Fruit fly (Drosophila melanogaster) whole organism, wandering third instar larva: ENCODE data around the gene SH3PX1.

Experiments
- Abd-B ChIP-seq: fragments of >200 bp; optimal IDR thresholded peaks from 2 replicates; lab custom pipeline; 2017; ENCODE audit warnings: missing biosample characterization, missing genetic modification characterization
- CG9705 ChIP-seq: fragments of 200-800 bp; sonication (Bioruptor generic); optimal IDR thresholded peaks from 2 replicates; lab custom pipeline; 2018; ENCODE audit warnings: missing biosample characterization, mild to moderate bottlenecking, missing genetic modification characterization
- CrebA ChIP-seq: fragments of 200-800 bp; sonication (Bioruptor generic); optimal IDR thresholded peaks from 2 replicates; lab custom pipeline; 2016; ENCODE audit warnings: missing biosample characterization, mild to moderate bottlenecking, missing genetic modification characterization, borderline replicate concordance
- Dif ChIP-seq: fragments of 200-275, 200-300 bp; sonication (Bioruptor generic); optimal IDR thresholded peaks from 2 replicates; lab custom pipeline; 2018; ENCODE audit warnings: missing biosample characterization, missing genetic modification characterization; ENCODE audit not compliant: partially characterized antibody
- HLH106 ChIP-seq: fragments of 200-800 bp; optimal IDR thresholded peaks from 3 replicates; lab custom pipeline; 2019; ENCODE audit warnings: missing biosample characterization, mild to moderate bottlenecking, missing genetic modification characterization, moderate library complexity
- Hr78 ChIP-seq: fragments of >200 bp; optimal IDR thresholded peaks from 2 replicates; lab custom pipeline; 2017; ENCODE audit warnings: missing biosample characterization, missing genetic modification characterization
- Hr83 ChIP-seq: fragments of 200-300 bp; sonication (Bioruptor generic); optimal IDR thresholded peaks from 2 replicates; lab custom pipeline; 2016; ENCODE audit warnings: missing biosample characterization, mild to moderate bottlenecking, missing genetic modification characterization, moderate library complexity; ENCODE audit not compliant: poor library complexity, severe bottlenecking
- Jra ChIP-seq: sonication (Bioruptor generic); optimal IDR thresholded peaks from 2 replicates; lab custom pipeline; 2016; ENCODE audit warnings: missing biosample characterization, missing genetic modification characterization
- Mio ChIP-seq: sonication (Bioruptor generic); optimal IDR thresholded peaks from 2 replicates; lab custom pipeline; 2016; ENCODE audit warnings: missing biosample characterization, missing genetic modification characterization
- Rel ChIP-seq, 2 experiments: fragments of 200-800 bp; sonication (Bioruptor generic) in 1 of 2; optimal IDR thresholded peaks; 2 replicates in 1 of 2; 3 replicates in 1 of 2; lab custom pipeline; 2016 to 2019; ENCODE audit warnings: mild to moderate bottlenecking in 2 of 2, missing biosample characterization in 2 of 2, missing genetic modification characterization in 2 of 2, moderate library complexity in 1 of 2
- Sp1 ChIP-seq: fragments of 200-800 bp; sonication (Bioruptor generic); optimal IDR thresholded peaks from 3 replicates; lab custom pipeline; 2019; ENCODE audit warnings: missing biosample characterization, mild to moderate bottlenecking, missing genetic modification characterization, moderate library complexity
- br ChIP-seq: fragments of 200-800 bp; sonication (Bioruptor generic); optimal IDR thresholded peaks from 2 replicates; lab custom pipeline; 2016; ENCODE audit warnings: missing biosample characterization, missing genetic modification characterization
- dl ChIP-seq, 2 experiments: fragments of 175-275, 200-275 bp in 1 of 2; fragments of 200-275 bp in 1 of 2; sonication (Bioruptor generic); optimal IDR thresholded peaks; lab custom pipeline; 2018; ENCODE audit warnings: mild to moderate bottlenecking in 2 of 2, missing biosample characterization in 2 of 2, missing genetic modification characterization in 2 of 2, moderate library complexity in 2 of 2; ENCODE audit not compliant: partially characterized antibody in 2 of 2, insufficient read depth in 1 of 2
- dmrt93B ChIP-seq: fragments of 200-800 bp; sonication (Bioruptor generic); optimal IDR thresholded peaks from 2 replicates; lab custom pipeline; 2018; ENCODE audit warnings: missing biosample characterization, mild to moderate bottlenecking, missing genetic modification characterization
- dsf ChIP-seq: sonication (Bioruptor generic); optimal IDR thresholded peaks from 2 replicates; lab custom pipeline; 2016; ENCODE audit warnings: missing biosample characterization, missing genetic modification characterization, borderline replicate concordance
- fru ChIP-seq: fragments of 200-800 bp; sonication (Bioruptor generic); optimal IDR thresholded peaks from 3 replicates; lab custom pipeline; 2016; ENCODE audit warnings: missing biosample characterization, mild to moderate bottlenecking, missing genetic modification characterization
- h ChIP-seq: fragments of 200-800 bp; sonication (Bioruptor generic); optimal IDR thresholded peaks from 3 replicates; lab custom pipeline; 2016; ENCODE audit warnings: missing biosample characterization, mild to moderate bottlenecking, missing genetic modification characterization
- jim ChIP-seq: fragments of 175-275, 200-325 bp; sonication (Bioruptor generic); optimal IDR thresholded peaks from 2 replicates; lab custom pipeline; 2016; ENCODE audit warnings: missing biosample characterization, mild to moderate bottlenecking, missing genetic modification characterization
- pan ChIP-seq: fragments of >200 bp; optimal IDR thresholded peaks from 2 replicates; lab custom pipeline; 2017
- sage ChIP-seq: fragments of 200-800 bp; sonication (Bioruptor generic); optimal IDR thresholded peaks from 2 replicates; lab custom pipeline; 2016; ENCODE audit warnings: missing biosample characterization, mild to moderate bottlenecking, missing genetic modification characterization
- sv ChIP-seq: fragments of 200-800 bp; sonication (Bioruptor generic); optimal IDR thresholded peaks from 3 replicates; lab custom pipeline; 2016; ENCODE audit warnings: missing biosample characterization, missing genetic modification characterization
- usp ChIP-seq: fragments of >200 bp; optimal IDR thresholded peaks from 2 replicates; lab custom pipeline; 2017; ENCODE audit warnings: missing biosample characterization, missing genetic modification characterization

The SH3PX1 gene

dm6 chr3L:9674300-9674699 lies 39.3 kb downstream of the SH3PX1 start:
- TF ChIP-seq pan (lab: Kevin White, UChicago) (no peak), dsf (GFP tag; lab: Kevin White, UChicago) (no peak), dmrt93B (GFP tag; lab: Kevin White, UChicago) (no peak), h (GFP tag; lab: Kevin White, UChicago) (no peak), CG9705 (GFP tag; lab: Kevin White, UChicago) (no peak), HLH106 (no peak), Dif (no peak), fru (GFP tag; lab: Kevin White, UChicago) (no peak), usp (GFP tag; lab: Kevin White, UChicago) (no peak), Sp1 (GFP tag; lab: Kevin White, UChicago) (no peak), Mio (GFP tag; lab: Kevin White, UChicago) (no peak), Jra (GFP tag; lab: Kevin White, UChicago) (no peak), sage (GFP tag; lab: Kevin White, UChicago) (no peak), Abd-B (no peak), Hr78 (GFP tag; lab: Kevin White, UChicago) (no peak), Hr83 (GFP tag; lab: Kevin White, UChicago) (no peak), dl (GFP tag; optimal IDR thresholded peaks at IDR 0.05; lab: Kevin White, UChicago; ENCODE audit: insufficient read depth in 1 of 2, partially characterized antibody in 2 of 2) (no peak), jim (no peak), CrebA (GFP tag; lab: Kevin White, UChicago) (no peak), Rel (GFP tag; optimal IDR thresholded peaks at IDR 0.05; lab: Kevin White, UChicago) (no peak), Rel (tag; optimal IDR thresholded peaks at IDR 0.05; lab: Kevin White, UChicago) (no peak)

- TF ChIP-seq br (GFP tag; lab: Kevin White, UChicago): peak; percentile 5
- no peak for TF ChIP-seq sv (GFP tag; lab: Kevin White, UChicago)
- TF ChIP-seq, all 38 proteins: peak for 1
These were observed 42.3 kb downstream of the SH3PX1 start for dm6 chr3L:9671372-9671771.
